Worm (Caenorhabditis elegans) whole organism, young adult: ENCODE results near the gene C17H11.1.

Source experiments
- F55B11.4 ChIP-seq: sonication (generic microtip); optimal IDR thresholded peaks from 2 replicates; lab custom pipeline; 2016; ENCODE audit warnings: missing compliant biosample characterization, missing genetic modification characterization, borderline replicate concordance; ENCODE audit not compliant: insufficient read depth
- F57A8.1 ChIP-seq: fragments of 200-800 bp; sonication (Bioruptor generic); optimal IDR thresholded peaks from 2 replicates; lab custom pipeline; 2018; ENCODE audit warnings: mild to moderate bottlenecking, missing genetic modification characterization, moderate library complexity, missing compliant biosample characterization
- aptf-2 ChIP-seq: fragments of 200-800 bp; sonication (Bioruptor generic); conservative IDR thresholded peaks from 2 replicates; pipeline ENCODE4 v1.3.6; 2022; ENCODE audit warnings: missing genetic modification reagents, missing genetic modification characterization, missing compliant biosample characterization
- efl-1 ChIP-seq: fragments of 150-350 bp; optimal IDR thresholded peaks from 2 replicates; lab custom pipeline; 2014; ENCODE audit warnings: missing biosample characterization, missing genetic modification reagents, missing genetic modification characterization
- ets-4 ChIP-seq: fragments of 200-800 bp; sonication (Bioruptor generic); optimal IDR thresholded peaks from 2 replicates; lab custom pipeline; 2018; ENCODE audit warnings: mild to moderate bottlenecking, missing genetic modification characterization, missing compliant biosample characterization
- nfya-1 ChIP-seq: sonication (generic microtip); optimal IDR thresholded peaks from 2 replicates; lab custom pipeline; 2017; ENCODE audit warnings: antibody characterized with exemption, missing compliant biosample characterization, missing genetic modification characterization, borderline replicate concordance; ENCODE audit not compliant: insufficient read depth
- nhr-179 ChIP-seq: sonication (generic microtip); optimal IDR thresholded peaks from 2 replicates; lab custom pipeline; 2016; ENCODE audit warnings: mild to moderate bottlenecking, missing genetic modification characterization, missing compliant biosample characterization
- snpc-1.1 ChIP-seq: sonication (generic microtip); optimal IDR thresholded peaks from 2 replicates; lab custom pipeline; 2017; ENCODE audit warnings: missing genetic modification characterization, mild to moderate bottlenecking, missing compliant biosample characterization, antibody characterized with exemption, moderate library complexity, missing genotype, missing genetic modification reagents; ENCODE audit not compliant: insufficient read depth

- TF ChIP-seq F55B11.4 (tag; lab: Kevin White, UChicago) (no peak), aptf-2 (GFP tag; lab: Robert Waterston, UW) (no peak), efl-1 (no peak), snpc-1.1 (tag; lab: Kevin White, UChicago) (no peak), ets-4 (GFP tag; lab: Kevin White, UChicago) (no peak), nhr-179 (no peak), nfya-1 (tag; lab: Kevin White, UChicago) (no peak), F57A8.1 (no peak)
Measured at ce11 chrX:8137779-8138178, 35.9 kb upstream of the C17H11.1 start, which contains the start of gene C02B8.7.
